Fruit fly (Drosophila melanogaster) whole organism, adult: ENCODE measurements around the gene kuk.
A peak's percentile ranks its signal among the peaks of the same experiment; 100 is the strongest.

ENCODE experiments used
- CG11617 ChIP-seq: fragments of 200-800 bp; sonication (Bioruptor generic); optimal IDR thresholded peaks from 2 replicates; lab custom pipeline; 2017; ENCODE audit warnings: mild to moderate bottlenecking, missing biosample characterization, missing genetic modification reagents, missing genetic modification characterization
- CG12768 ChIP-seq: fragments of 200-800 bp; sonication (Bioruptor generic); optimal IDR thresholded peaks from 2 replicates; lab custom pipeline; 2017; ENCODE audit warnings: missing biosample characterization, missing genetic modification characterization, mild to moderate bottlenecking, moderate library complexity, missing genetic modification reagents
- CG14711 ChIP-seq: fragments of 200-800 bp; sonication (Bioruptor generic); optimal IDR thresholded peaks from 2 replicates; lab custom pipeline; 2018; ENCODE audit warnings: missing biosample characterization, mild to moderate bottlenecking, missing genetic modification characterization, moderate library complexity
- CG1620 ChIP-seq: fragments of 200-800 bp; sonication (Bioruptor generic); optimal IDR thresholded peaks from 2 replicates; lab custom pipeline; 2016; ENCODE audit warnings: missing biosample characterization, missing genetic modification characterization
- CG33017 ChIP-seq: fragments of 200-800 bp; sonication (Bioruptor generic); optimal IDR thresholded peaks from 2 replicates; lab custom pipeline; 2018; ENCODE audit warnings: missing biosample characterization, mild to moderate bottlenecking, missing genetic modification characterization, moderate library complexity
- CG5204 ChIP-seq: fragments of 200-800 bp; sonication (Bioruptor generic); optimal IDR thresholded peaks from 2 replicates; lab custom pipeline; 2016; ENCODE audit warnings: missing biosample characterization, missing genetic modification characterization
- CG7045 ChIP-seq: fragments of 200-800 bp; sonication (Bioruptor generic); optimal IDR thresholded peaks from 2 replicates; lab custom pipeline; 2017; ENCODE audit warnings: missing biosample characterization, mild to moderate bottlenecking, missing genetic modification characterization
- CG7101 ChIP-seq: fragments of 200-800 bp; sonication (Bioruptor generic); optimal IDR thresholded peaks from 2 replicates; lab custom pipeline; 2018; ENCODE audit warnings: missing biosample characterization, mild to moderate bottlenecking, missing genetic modification characterization, moderate library complexity
- Clk ChIP-seq: fragments of 200-800 bp; sonication (Bioruptor generic); optimal IDR thresholded peaks from 2 replicates; lab custom pipeline; 2017; ENCODE audit warnings: missing biosample characterization, missing genetic modification characterization
- Crg-1 ChIP-seq: fragments of 200-800 bp; sonication (Bioruptor generic); optimal IDR thresholded peaks from 2 replicates; lab custom pipeline; 2016; ENCODE audit warnings: missing biosample characterization, missing genetic modification characterization
- Hr96 ChIP-seq: fragments of 200-800 bp; sonication (Bioruptor generic); optimal IDR thresholded peaks from 2 replicates; lab custom pipeline; 2016; ENCODE audit warnings: missing biosample characterization, missing genetic modification characterization
- Mnt ChIP-seq: fragments of 200-800 bp; sonication (Bioruptor generic); optimal IDR thresholded peaks from 2 replicates; lab custom pipeline; 2016; ENCODE audit warnings: missing biosample characterization, mild to moderate bottlenecking, missing genetic modification characterization
- bab1 ChIP-seq: fragments of 200-800 bp; sonication (Bioruptor generic); optimal IDR thresholded peaks from 3 replicates; lab custom pipeline; 2019; ENCODE audit warnings: missing biosample characterization, mild to moderate bottlenecking, missing genetic modification characterization, moderate library complexity
- cic ChIP-seq: fragments of 200-800 bp; sonication (Bioruptor generic); optimal IDR thresholded peaks from 2 replicates; lab custom pipeline; 2017; ENCODE audit warnings: missing biosample characterization, mild to moderate bottlenecking, missing genetic modification characterization, moderate library complexity
- cnc ChIP-seq, 2 experiments: fragments of >200 bp; optimal IDR thresholded peaks; 2 replicates each; lab custom pipeline; 2017
- kay ChIP-seq: fragments of 200-800 bp; sonication (Bioruptor generic); peaks from one replicate; lab custom pipeline; 2016; ENCODE audit warnings: missing biosample characterization, missing genetic modification characterization, borderline replicate concordance
- ovo ChIP-seq: fragments of 200-800 bp; sonication (Bioruptor generic); optimal IDR thresholded peaks from 2 replicates; lab custom pipeline; 2016; ENCODE audit warnings: missing biosample characterization, missing genetic modification characterization
- pad ChIP-seq: fragments of 200-800 bp; sonication (Bioruptor generic); optimal IDR thresholded peaks from 3 replicates; lab custom pipeline; 2017; ENCODE audit warnings: missing biosample characterization, missing genetic modification characterization, mild to moderate bottlenecking, moderate library complexity, missing genetic modification reagents
- tj ChIP-seq: fragments of 200-800 bp; sonication (Bioruptor generic); optimal IDR thresholded peaks from 3 replicates; lab custom pipeline; 2017; ENCODE audit warnings: missing biosample characterization, mild to moderate bottlenecking, missing genetic modification characterization, moderate library complexity
- toe ChIP-seq: fragments of 200-800 bp; sonication (Bioruptor generic); optimal IDR thresholded peaks from 2 replicates; lab custom pipeline; 2016; ENCODE audit warnings: missing biosample characterization, missing genetic modification characterization

Gene kuk

DNA sequence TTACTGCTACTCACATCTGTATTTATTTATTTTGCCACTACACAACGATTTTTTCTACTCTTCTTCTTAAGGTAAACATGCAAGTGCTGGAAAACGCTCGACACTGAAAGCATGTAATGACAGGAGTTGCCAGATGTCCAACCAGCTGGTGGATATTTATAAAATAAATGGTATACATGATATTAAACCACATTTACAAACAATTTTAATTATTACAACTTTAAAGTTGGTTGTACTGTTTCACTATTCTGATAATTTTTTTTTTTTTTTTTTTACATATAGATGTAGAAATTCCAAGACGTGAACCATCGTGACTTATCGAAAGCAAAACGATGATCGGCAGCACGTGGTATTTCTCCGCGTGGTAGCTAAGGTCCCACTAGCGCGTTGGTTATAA, at the start of gene kuk, which contains the start of gene Keap1:
kuk (plus strand) TSS at position 386 of the 397 bp plus-strand sequence.
Keap1 (minus strand) TSS at position 87 of the 397 bp plus-strand sequence.
- TF ChIP-seq CG12768 (GFP tag; lab: Kevin White, UChicago): no peak
- TF ChIP-seq Hr96 (GFP tag; lab: Kevin White, UChicago): peak; percentile 74
- TF ChIP-seq Mnt (GFP tag; lab: Kevin White, UChicago): peak; percentile 97
- peak; percentile 90 for TF ChIP-seq Crg-1
- no peak for TF ChIP-seq cnc (optimal IDR thresholded peaks at IDR 0.05; lab: Kevin White, UChicago)
- peak; percentile 69 for TF ChIP-seq ovo (GFP tag; lab: Kevin White, UChicago)
- no peak for TF ChIP-seq tj (GFP tag; lab: Kevin White, UChicago)
- no peak for TF ChIP-seq CG7045 (GFP tag; lab: Kevin White, UChicago)
- TF ChIP-seq Clk (GFP tag; lab: Kevin White, UChicago): peak; percentile 3
- TF ChIP-seq CG14711: peak; percentile 57
- peak; percentile 23 for TF ChIP-seq bab1 (GFP tag; lab: Kevin White, UChicago)
- TF ChIP-seq cic: peak; percentile 72
- TF ChIP-seq CG7101 (tag; lab: Kevin White, UChicago): peak; percentile 77
- TF ChIP-seq CG5204: no peak
- TF ChIP-seq kay: no peak
- TF ChIP-seq toe (GFP tag; lab: Kevin White, UChicago): peak; percentile 79
- TF ChIP-seq pad (GFP tag; lab: Kevin White, UChicago): no peak
- peak; percentile 21 for TF ChIP-seq CG33017 (tag; lab: Kevin White, UChicago)
- TF ChIP-seq CG1620 (GFP tag; lab: Kevin White, UChicago): peak; percentile 88
- TF ChIP-seq CG11617 (GFP tag; lab: Kevin White, UChicago): peak; percentile 67

DNA sequence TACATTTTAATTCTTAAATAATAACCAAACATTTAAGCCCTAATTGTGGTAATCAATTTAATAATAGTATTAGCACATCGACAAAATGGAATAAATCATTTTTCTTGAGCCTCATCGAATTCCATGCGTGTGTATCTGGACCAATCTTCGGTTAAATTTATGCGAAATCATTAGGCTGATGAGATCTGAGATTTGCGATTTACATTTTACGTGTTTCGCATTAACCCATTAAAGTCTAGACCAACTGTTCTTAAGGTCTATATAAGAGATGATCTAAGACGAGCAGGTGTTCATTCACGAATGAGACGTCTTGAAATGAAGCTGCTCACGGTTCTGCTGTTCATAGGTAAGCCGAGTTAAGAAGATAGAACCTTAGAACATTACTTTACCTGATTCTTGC, 48.5 kb upstream of the kuk start, which contains the start of gene CG31268:
CG31268 (plus strand) TSS at position 301 of the 400 bp plus-strand sequence.
- TF ChIP-seq CG11617 (GFP tag; lab: Kevin White, UChicago): no peak
- no peak for TF ChIP-seq toe (GFP tag; lab: Kevin White, UChicago)
- TF ChIP-seq Hr96 (GFP tag; lab: Kevin White, UChicago): no peak
- TF ChIP-seq cic: no peak
- no peak for TF ChIP-seq Clk (GFP tag; lab: Kevin White, UChicago)
- TF ChIP-seq ovo (GFP tag; lab: Kevin White, UChicago): no peak
- TF ChIP-seq CG7101 (tag; lab: Kevin White, UChicago): no peak
- TF ChIP-seq Mnt (GFP tag; lab: Kevin White, UChicago): no peak
- no peak for TF ChIP-seq pad (GFP tag; lab: Kevin White, UChicago)
- no peak for TF ChIP-seq tj (GFP tag; lab: Kevin White, UChicago)
- no peak for TF ChIP-seq CG14711
- TF ChIP-seq CG5204: no peak

DNA sequence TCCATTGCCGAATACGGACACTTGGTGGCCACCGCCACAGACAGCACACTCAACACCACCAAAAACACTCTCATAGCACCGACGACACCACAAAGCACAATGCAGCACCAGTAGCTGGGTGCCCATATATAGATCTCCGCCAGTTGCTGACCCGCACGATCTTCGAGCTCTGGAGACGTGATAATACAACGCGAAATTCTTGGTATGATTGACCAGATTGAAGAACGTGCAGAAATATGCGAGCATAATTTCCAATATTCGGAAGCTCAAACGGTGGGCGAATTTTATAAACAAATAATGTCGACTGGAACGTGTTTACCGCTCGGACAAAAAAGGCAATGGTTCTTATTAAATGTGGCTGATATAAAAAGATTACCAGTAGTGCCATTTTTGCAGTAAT, 44.1 kb upstream of the kuk start, which contains the start of gene CG4009:
CG4009 (minus strand) TSS at position 101 of the 400 bp plus-strand sequence.
- TF ChIP-seq CG33017 (tag; lab: Kevin White, UChicago) (no peak), CG12768 (GFP tag; lab: Kevin White, UChicago) (no peak), cnc (optimal IDR thresholded peaks at IDR 0.05; lab: Kevin White, UChicago) (no peak), Mnt (GFP tag; lab: Kevin White, UChicago) (no peak), CG1620 (GFP tag; lab: Kevin White, UChicago) (no peak), toe (GFP tag; lab: Kevin White, UChicago) (no peak), CG11617 (GFP tag; lab: Kevin White, UChicago) (no peak), pad (GFP tag; lab: Kevin White, UChicago) (no peak), kay (no peak), CG14711 (no peak), CG7101 (tag; lab: Kevin White, UChicago) (no peak), CG5204 (no peak), CG7045 (GFP tag; lab: Kevin White, UChicago) (no peak)

DNA sequence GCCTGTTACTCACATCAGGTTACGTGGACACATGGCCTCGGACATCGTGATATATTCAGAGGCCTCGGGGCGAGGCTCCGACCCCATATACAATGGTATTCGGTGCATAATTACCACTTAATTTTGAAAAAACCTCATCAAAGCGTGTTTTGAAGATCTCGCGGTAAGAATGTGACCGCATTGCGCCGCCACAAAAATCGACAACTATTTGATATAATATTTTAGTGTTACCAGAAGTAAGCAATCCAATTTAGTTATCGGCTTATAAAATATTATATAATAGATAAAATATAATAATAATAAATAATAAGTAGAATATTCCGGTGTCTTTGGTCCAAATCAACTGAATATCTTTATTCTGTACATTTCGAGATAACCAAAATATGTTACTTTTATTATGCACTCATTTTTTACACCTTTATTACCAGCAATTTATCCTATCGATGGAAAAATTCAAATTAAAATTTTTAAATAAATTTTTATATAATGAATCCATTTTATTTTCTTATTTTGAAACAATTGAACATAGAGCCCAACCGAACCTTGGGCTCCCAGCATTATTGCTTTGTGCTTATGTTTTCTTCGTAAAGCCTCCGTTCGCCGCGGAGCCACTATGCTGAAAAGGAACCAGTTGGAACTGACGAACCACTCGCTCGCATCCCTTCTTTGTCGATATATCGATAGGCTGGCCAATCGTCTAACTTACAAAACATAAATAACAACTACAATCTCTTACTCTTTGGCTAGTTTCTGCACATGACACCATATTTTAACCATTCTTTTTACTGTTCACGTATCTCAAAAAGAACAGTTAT, 39.8 kb upstream of the kuk start, which contains the start of the genes CG18213 and Trm7-32:
CG18213 (minus strand) TSS at position 211 of the 815 bp plus-strand sequence.
Trm7-32 (plus strand) TSS at position 690 of the 815 bp plus-strand sequence.
- no peak for TF ChIP-seq CG12768 (GFP tag; lab: Kevin White, UChicago)
- no peak for TF ChIP-seq CG7045 (GFP tag; lab: Kevin White, UChicago)
- no peak for TF ChIP-seq pad (GFP tag; lab: Kevin White, UChicago)
- no peak for TF ChIP-seq CG33017 (tag; lab: Kevin White, UChicago)
- no peak for TF ChIP-seq Crg-1
- TF ChIP-seq CG5204: no peak
- peak; percentile 48 for TF ChIP-seq Mnt (GFP tag; lab: Kevin White, UChicago)
- TF ChIP-seq toe (GFP tag; lab: Kevin White, UChicago): peak; percentile 19
- no peak for TF ChIP-seq CG7101 (tag; lab: Kevin White, UChicago)
- TF ChIP-seq bab1 (GFP tag; lab: Kevin White, UChicago): peak; percentile 2
- TF ChIP-seq kay: no peak
- no peak for TF ChIP-seq cic
- TF ChIP-seq CG1620 (GFP tag; lab: Kevin White, UChicago): no peak
- TF ChIP-seq Clk (GFP tag; lab: Kevin White, UChicago): no peak
- TF ChIP-seq tj (GFP tag; lab: Kevin White, UChicago): peak; percentile 2

DNA sequence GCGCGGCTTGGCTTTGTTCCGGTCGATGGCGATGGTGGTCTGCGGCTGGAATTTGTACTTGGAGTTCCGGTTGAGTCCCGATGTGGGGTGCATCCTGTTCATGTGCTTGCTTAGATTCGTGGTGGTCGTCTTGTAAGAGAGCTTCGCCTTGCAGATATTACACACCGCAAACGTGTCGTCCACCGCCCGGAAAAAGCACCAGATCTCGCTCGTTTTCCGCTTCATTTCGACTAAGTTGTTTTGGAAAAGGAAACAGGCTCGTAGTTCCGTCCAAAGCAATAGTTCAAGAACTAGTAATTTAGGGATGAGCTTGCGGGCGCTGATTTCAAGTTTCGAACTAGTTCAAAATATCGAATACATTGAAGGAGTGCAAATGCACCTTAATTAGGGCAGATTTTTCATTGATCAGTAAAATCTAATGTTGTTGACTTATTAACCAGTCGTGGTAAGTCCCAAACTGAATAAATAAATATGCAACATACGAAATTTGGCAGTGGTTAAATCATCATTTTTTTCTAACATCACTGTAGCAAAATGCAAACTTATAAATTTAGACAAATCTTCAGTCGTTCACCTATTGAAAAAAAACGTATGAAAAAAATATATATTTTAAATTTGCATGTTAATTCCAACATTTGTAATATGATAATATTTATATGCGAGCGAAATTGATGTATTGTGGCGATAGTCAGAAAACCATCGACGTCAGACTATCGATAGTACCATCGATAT, 37.0 kb upstream of the kuk start, which contains the start of the genes bdwf and Patr-1:
bdwf (minus strand) TSS at position 299 of the 732 bp plus-strand sequence.
Patr-1 (plus strand) TSS at position 727 of the 732 bp plus-strand sequence.
- peak; percentile 50 for TF ChIP-seq CG5204
- peak; percentile 11 for TF ChIP-seq Crg-1
- TF ChIP-seq ovo (GFP tag; lab: Kevin White, UChicago): no peak
- TF ChIP-seq CG14711: peak; percentile 2
- TF ChIP-seq Clk (GFP tag; lab: Kevin White, UChicago): no peak
- no peak for TF ChIP-seq CG33017 (tag; lab: Kevin White, UChicago)
- peak; percentile 38 for TF ChIP-seq kay
- TF ChIP-seq pad (GFP tag; lab: Kevin White, UChicago): peak; percentile 31
- TF ChIP-seq tj (GFP tag; lab: Kevin White, UChicago): peak; percentile 95
- peak; percentile 41 for TF ChIP-seq CG1620 (GFP tag; lab: Kevin White, UChicago)
- TF ChIP-seq Mnt (GFP tag; lab: Kevin White, UChicago): peak; percentile 17
- peak; percentile 38 for TF ChIP-seq CG11617 (GFP tag; lab: Kevin White, UChicago)
- TF ChIP-seq CG7101 (tag; lab: Kevin White, UChicago): no peak
